Worm (Caenorhabditis elegans): ENCODE data around the gene C32B5.18.

DNA sequence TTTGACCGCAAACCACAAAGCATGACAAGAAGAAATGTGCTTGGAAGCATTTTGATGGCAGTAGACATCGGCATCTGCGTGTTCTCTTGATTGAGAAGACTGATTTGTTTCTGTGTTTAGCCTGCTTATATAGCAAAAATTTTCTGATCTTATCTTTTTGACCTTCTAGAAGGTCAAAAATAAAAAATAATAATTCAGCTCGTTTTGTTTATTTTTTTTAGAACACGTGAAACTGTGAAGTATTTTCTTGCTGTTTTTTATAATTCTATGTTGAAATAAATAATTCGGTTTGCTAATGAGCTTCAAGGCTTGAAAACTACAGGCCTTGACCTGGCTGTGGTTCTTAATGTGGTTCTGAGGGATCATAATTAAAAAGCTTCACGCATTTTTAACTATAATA lies 33.0 kb upstream of the C32B5.18 start, which contains the start of gene R07C3.13:
- TF ChIP-seq hlh-15 (tag; optimal IDR thresholded peaks at IDR 0.05) (no peak), ceh-19 (GFP tag; optimal IDR thresholded peaks at IDR 0.05) (no peak), nhr-11 (tag; optimal IDR thresholded peaks at IDR 0.05) (no peak)
